Fruit fly (Drosophila melanogaster) whole organism, embryonic: ENCODE results near the gene CG16865.

Experiments used
- Antp ChIP-seq: fragments of 200-800 bp; sonication (Bioruptor generic); optimal IDR thresholded peaks from 3 replicates; lab custom pipeline; 2016; ENCODE audit warnings: missing biosample characterization, missing genetic modification characterization
- CG1024 ChIP-seq: fragments of 200-800 bp; sonication (Bioruptor generic); IDR thresholded peaks from 2 replicates; pipeline ENCODE4 v1.3.6; 2022; ENCODE audit warnings: missing biosample characterization, missing genetic modification characterization
- CG10565 ChIP-seq: fragments of 200-800 bp; sonication (Bioruptor generic); optimal IDR thresholded peaks from 3 replicates; lab custom pipeline; 2016; ENCODE audit warnings: missing biosample characterization, mild to moderate bottlenecking, missing genetic modification characterization
- CG12391 ChIP-seq: fragments of 200-800 bp; sonication (Bioruptor generic); optimal IDR thresholded peaks from 3 replicates; lab custom pipeline; 2018; ENCODE audit warnings: missing biosample characterization, mild to moderate bottlenecking, missing genetic modification characterization, moderate library complexity
- CG13296 ChIP-seq: fragments of 200-800 bp; sonication (Bioruptor generic); optimal IDR thresholded peaks from 3 replicates; lab custom pipeline; 2018; ENCODE audit warnings: missing biosample characterization, mild to moderate bottlenecking, missing genetic modification characterization
- CG15011 ChIP-seq: fragments of 200-800 bp; sonication (Bioruptor generic); optimal IDR thresholded peaks from 3 replicates; lab custom pipeline; 2018; ENCODE audit warnings: missing biosample characterization, mild to moderate bottlenecking, missing genetic modification characterization
- CG1529 ChIP-seq: fragments of 200-800 bp; sonication (Bioruptor generic); optimal IDR thresholded peaks from 3 replicates; lab custom pipeline; 2018; ENCODE audit warnings: missing biosample characterization, missing genetic modification characterization
- CG1602 ChIP-seq: fragments of 200-800 bp; sonication (Bioruptor generic); optimal IDR thresholded peaks from 3 replicates; lab custom pipeline; 2016; ENCODE audit warnings: missing biosample characterization, missing genetic modification characterization
- CG17359 ChIP-seq: fragments of 200-800 bp; sonication (Bioruptor generic); optimal IDR thresholded peaks from 3 replicates; lab custom pipeline; 2018; ENCODE audit warnings: missing biosample characterization, mild to moderate bottlenecking, missing genetic modification characterization, moderate library complexity
- CG17829 ChIP-seq: fragments of 200-800 bp; optimal IDR thresholded peaks from 2 replicates; lab custom pipeline; 2019; ENCODE audit warnings: missing biosample characterization, mild to moderate bottlenecking, missing genetic modification characterization, moderate library complexity
- CG18764 ChIP-seq: fragments of 200-800 bp; sonication (Bioruptor generic); optimal IDR thresholded peaks from 3 replicates; lab custom pipeline; 2016; ENCODE audit warnings: missing biosample characterization, missing genetic modification characterization
- CG30020 ChIP-seq: fragments of 200-800 bp; optimal IDR thresholded peaks from 2 replicates; lab custom pipeline; 2019; ENCODE audit warnings: missing biosample characterization, mild to moderate bottlenecking, missing genetic modification characterization, moderate library complexity
- CG32532 ChIP-seq: fragments of 200-800 bp; sonication (Bioruptor generic); IDR thresholded peaks from 2 replicates; pipeline ENCODE4 v1.3.6; 2022; ENCODE audit warnings: missing biosample characterization, missing genetic modification characterization
- CG4424 ChIP-seq: fragments of 200-800 bp; sonication (Bioruptor generic); optimal IDR thresholded peaks from 3 replicates; lab custom pipeline; 2016; ENCODE audit warnings: missing biosample characterization, missing genetic modification characterization
- CG4707 ChIP-seq: fragments of 200-800 bp; sonication (Bioruptor generic); optimal IDR thresholded peaks from 2 replicates; lab custom pipeline; 2018; ENCODE audit warnings: missing biosample characterization, mild to moderate bottlenecking, missing genetic modification characterization, moderate library complexity
- CG8765 ChIP-seq: fragments of 200-800 bp; sonication (Bioruptor generic); IDR thresholded peaks from 2 replicates; pipeline ENCODE4 v1.3.6; 2022; ENCODE audit warnings: missing biosample characterization, missing genetic modification characterization
- CHES-1-like ChIP-seq: fragments of 200-800 bp; sonication (Bioruptor generic); optimal IDR thresholded peaks from 2 replicates; lab custom pipeline; 2016; ENCODE audit warnings: missing biosample characterization, missing genetic modification characterization
- CoRest ChIP-seq: fragments of 200-800 bp; sonication (Bioruptor generic); optimal IDR thresholded peaks from 3 replicates; lab custom pipeline; 2018; ENCODE audit warnings: missing biosample characterization, mild to moderate bottlenecking, missing genetic modification characterization, moderate library complexity
- Dek ChIP-seq: fragments of 200-800 bp; sonication (Bioruptor generic); optimal IDR thresholded peaks from 3 replicates; lab custom pipeline; 2019; ENCODE audit warnings: missing biosample characterization, mild to moderate bottlenecking, missing genetic modification characterization, moderate library complexity
- Dip2 ChIP-seq: fragments of 200-800 bp; sonication (Bioruptor generic); IDR thresholded peaks from 2 replicates; pipeline ENCODE4 v1.3.6; 2022; ENCODE audit warnings: missing biosample characterization, missing genetic modification characterization
- E2f1 ChIP-seq: fragments of 200-800 bp; sonication (Bioruptor generic); IDR thresholded peaks from 2 replicates; pipeline ENCODE4 v1.3.6; 2022; ENCODE audit warnings: missing biosample characterization, missing genetic modification characterization
- ERR ChIP-seq: fragments of 200-800 bp; sonication (Bioruptor generic); optimal IDR thresholded peaks from 2 replicates; lab custom pipeline; 2016; ENCODE audit warnings: missing biosample characterization, missing genetic modification characterization
- Eip74EF ChIP-seq, 2 experiments: fragments of 200-800 bp in 1 of 2; fragments of >200 bp in 1 of 2; sonication (Bioruptor generic) in 1 of 2; optimal IDR thresholded peaks; 2 replicates each; lab custom pipeline; 2017 to 2019; ENCODE audit warnings: missing biosample characterization in 2 of 2, missing genetic modification characterization in 2 of 2, mild to moderate bottlenecking in 1 of 2, moderate library complexity in 1 of 2
- GATAe ChIP-seq: fragments of 200-800 bp; sonication (Bioruptor generic); conservative IDR thresholded peaks from 2 replicates; pipeline ENCODE4 v1.3.6; 2022; ENCODE audit warnings: missing biosample characterization, missing genetic modification characterization
- HLH4C ChIP-seq: fragments of 200-800 bp; sonication (Bioruptor generic); IDR thresholded peaks from 3 replicates; pipeline ENCODE4 v1.3.6; 2022; ENCODE audit warnings: missing biosample characterization, missing genetic modification characterization; ENCODE audit not compliant: partially characterized antibody
- HLH54F ChIP-seq: fragments of 200-800 bp; sonication (Bioruptor generic); optimal IDR thresholded peaks from 3 replicates; lab custom pipeline; 2016; ENCODE audit warnings: missing biosample characterization, missing genetic modification characterization
- HLHmδ ChIP-seq: fragments of 200-800 bp; sonication (Bioruptor generic); optimal IDR thresholded peaks from 2 replicates; lab custom pipeline; 2018; ENCODE audit warnings: missing biosample characterization, mild to moderate bottlenecking, missing genetic modification characterization, moderate library complexity
- Hr39 ChIP-seq: fragments of >200 bp; optimal IDR thresholded peaks from 2 replicates; lab custom pipeline; 2017
- Hr51 ChIP-seq, 2 experiments: fragments of 200-800 bp; sonication (Bioruptor generic); optimal IDR thresholded peaks; 2 replicates in 1 of 2; 3 replicates in 1 of 2; lab custom pipeline; 2016 to 2018; ENCODE audit warnings: missing biosample characterization in 2 of 2, missing genetic modification characterization in 2 of 2, mild to moderate bottlenecking in 1 of 2, moderate library complexity in 1 of 2
- Jarid2 ChIP-seq: fragments of 200-800 bp; sonication (Bioruptor generic); optimal IDR thresholded peaks from 3 replicates; lab custom pipeline; 2017; ENCODE audit warnings: mild to moderate bottlenecking, missing biosample characterization, missing genetic modification reagents, missing genetic modification characterization
- Lhr ChIP-seq: fragments of 200-800 bp; sonication (Bioruptor generic); optimal IDR thresholded peaks from 3 replicates; lab custom pipeline; 2017; ENCODE audit warnings: mild to moderate bottlenecking, missing biosample characterization, missing genetic modification reagents, missing genetic modification characterization
- NK7.1 ChIP-seq: fragments of 200-800 bp; sonication (Bioruptor generic); optimal IDR thresholded peaks from 3 replicates; lab custom pipeline; 2016; ENCODE audit warnings: missing biosample characterization, missing genetic modification characterization
- Oaz ChIP-seq: fragments of 200-800 bp; sonication (Bioruptor generic); IDR thresholded peaks from 2 replicates; pipeline ENCODE4 v1.3.6; 2022; ENCODE audit warnings: missing biosample characterization, missing genetic modification characterization
- Oli ChIP-seq: fragments of 200-800 bp; sonication (Bioruptor generic); optimal IDR thresholded peaks from 2 replicates; lab custom pipeline; 2018; ENCODE audit warnings: missing biosample characterization, mild to moderate bottlenecking, missing genetic modification characterization, moderate library complexity
- Scr ChIP-seq: fragments of 200-800 bp; sonication (Bioruptor generic); IDR thresholded peaks from 2 replicates; pipeline ENCODE4 v1.3.6; 2022; ENCODE audit warnings: missing biosample characterization, missing genetic modification characterization; ENCODE audit not compliant: partially characterized antibody
- Sox100B ChIP-seq: fragments of 200-800 bp; sonication (Bioruptor generic); optimal IDR thresholded peaks from 3 replicates; lab custom pipeline; 2018; ENCODE audit warnings: missing biosample characterization, mild to moderate bottlenecking, missing genetic modification characterization
- Sry-δ ChIP-seq: fragments of 200-800 bp; sonication (Bioruptor generic); optimal IDR thresholded peaks from 2 replicates; lab custom pipeline; 2016; ENCODE audit warnings: missing biosample characterization, missing genetic modification characterization
- Ssrp ChIP-seq: fragments of 200-800 bp; sonication (Bioruptor generic); optimal IDR thresholded peaks from 2 replicates; lab custom pipeline; 2018; ENCODE audit warnings: missing biosample characterization, mild to moderate bottlenecking, missing genetic modification characterization, moderate library complexity
- ara ChIP-seq: fragments of 200-800 bp; sonication (Bioruptor generic); IDR thresholded peaks from 2 replicates; pipeline ENCODE4 v1.3.6; 2022; ENCODE audit warnings: missing biosample characterization, missing genetic modification characterization
- bsh ChIP-seq, 2 experiments: fragments of 200-800 bp; sonication (Bioruptor generic); optimal IDR thresholded peaks; 2 replicates each; lab custom pipeline; 2017 to 2018; ENCODE audit warnings: mild to moderate bottlenecking in 2 of 2, missing biosample characterization in 2 of 2, missing genetic modification characterization in 2 of 2, moderate library complexity in 1 of 2
- chinmo ChIP-seq: fragments of 200-800 bp; sonication (Bioruptor generic); IDR thresholded peaks from 4 replicates; pipeline ENCODE4 v1.3.6; 2022; ENCODE audit warnings: missing biosample characterization, missing genetic modification characterization; ENCODE audit not compliant: partially characterized antibody
- chm ChIP-seq: fragments of 200-800 bp; sonication (Bioruptor generic); IDR thresholded peaks from 2 replicates; pipeline ENCODE4 v1.3.6; 2022; ENCODE audit warnings: missing biosample characterization, missing genetic modification characterization
- dpn ChIP-seq, 2 experiments: fragments of 200-800 bp; sonication (Bioruptor generic); optimal IDR thresholded peaks; 3 replicates each; lab custom pipeline; 2016; ENCODE audit warnings: missing biosample characterization in 2 of 2, missing genetic modification characterization in 2 of 2
- dysf ChIP-seq: fragments of 200-800 bp; sonication (Bioruptor generic); IDR thresholded peaks from 3 replicates; pipeline ENCODE4 v1.3.6; 2022; ENCODE audit warnings: missing biosample characterization, missing genetic modification characterization
- eve ChIP-seq, 2 experiments: fragments of >200 bp; optimal IDR thresholded peaks; 2 replicates each; lab custom pipeline; 2017; ENCODE audit warnings: missing biosample characterization in 2 of 2, missing genetic modification characterization in 2 of 2
- hb ChIP-seq: fragments of 200-800 bp; sonication (Bioruptor generic); IDR thresholded peaks from 3 replicates; pipeline ENCODE4 v1.3.6; 2022; ENCODE audit warnings: missing biosample characterization, missing genetic modification characterization; ENCODE audit not compliant: partially characterized antibody
- pan ChIP-seq, 4 experiments: fragments of >200 bp in 3 of 4; fragments of 200-800 bp in 1 of 4; sonication (Bioruptor generic) in 1 of 4; optimal IDR thresholded peaks in 3 of 4; IDR thresholded peaks in 1 of 4; 2 replicates each; pipeline versions ENCODE4 v1.3.6 to Lab custom; 2017 to 2022; ENCODE audit warnings: missing biosample characterization in 2 of 4, missing genetic modification characterization in 2 of 4, mixed read lengths in 1 of 4
- repo ChIP-seq: fragments of 200-800 bp; sonication (Bioruptor generic); optimal IDR thresholded peaks from 2 replicates; lab custom pipeline; 2016; ENCODE audit warnings: missing biosample characterization, missing genetic modification characterization
- tup ChIP-seq: fragments of 200-800 bp; sonication (Bioruptor generic); optimal IDR thresholded peaks from 2 replicates; lab custom pipeline; 2016; ENCODE audit warnings: missing biosample characterization, mild to moderate bottlenecking, missing genetic modification characterization, moderate library complexity

Gene CG16865

DNA sequence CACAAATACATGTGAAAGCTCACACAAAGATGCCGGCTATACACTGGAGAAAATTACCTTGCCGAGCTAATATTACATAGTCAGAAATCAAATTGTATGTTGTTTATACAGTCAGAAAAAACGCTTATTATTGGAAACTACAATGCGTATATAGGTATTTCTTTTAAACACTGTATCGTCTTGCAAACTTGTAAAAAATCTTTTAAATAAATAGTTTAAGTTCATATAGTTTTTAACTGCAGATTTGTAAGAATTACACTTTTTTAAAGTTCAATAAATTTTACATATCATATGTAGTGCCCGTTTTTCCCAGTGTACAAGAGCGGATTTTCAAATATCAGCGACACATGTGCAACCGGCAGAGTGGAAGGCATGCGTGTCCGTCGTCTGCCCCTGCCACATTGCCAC, 28.4 kb downstream of the CG16865 start (continued):
- TF ChIP-seq CG1602 (GFP tag; lab: Kevin White, UChicago) = peak; percentile 82
- TF ChIP-seq HLH4C (GFP tag; lab: Robert Waterston, UW) = no peak
- TF ChIP-seq HLH54F = peak; percentile 58
- peak; percentile 81 to 83 for TF ChIP-seq dpn (GFP tag; optimal IDR thresholded peaks at IDR 0.05; lab: Kevin White, UChicago)
- TF ChIP-seq chm (GFP tag; lab: Robert Waterston, UW) = peak; percentile 55; the same call in 1 of the 2 replicates
- peak; percentile 85 for TF ChIP-seq Sox100B (GFP tag; lab: Kevin White, UChicago)
- TF ChIP-seq CG1024 (GFP tag; lab: Robert Waterston, UW) = peak; percentile 66; the same call in 1 of the 2 replicates
- no peak for TF ChIP-seq HLHmδ (GFP tag; lab: Kevin White, UChicago)
- peak; percentile 95 for TF ChIP-seq Ssrp (tag; lab: Kevin White, UChicago)
- peak; percentile 30 for TF ChIP-seq CHES-1-like
- peak; percentile 81 for TF ChIP-seq CG17359 (tag; lab: Kevin White, UChicago)
- peak; percentile 65; the same call in 1 of the 2 replicates for TF ChIP-seq Oaz (GFP tag; lab: Robert Waterston, UW)
- TF ChIP-seq CG32532 (GFP tag; lab: Robert Waterston, UW) = peak; percentile 66; the same call in 1 of the 2 replicates
- peak; percentile 62 for TF ChIP-seq NK7.1 (GFP tag; lab: Kevin White, UChicago)
- peak; percentile 94 for TF ChIP-seq CoRest (tag; lab: Kevin White, UChicago)
- peak; percentile 84 for TF ChIP-seq dysf
- TF ChIP-seq pan (optimal IDR thresholded peaks at IDR 0.05; lab: Kevin White, UChicago) = no peak
- peak in 1 of 2 experiments; percentile 77 for TF ChIP-seq pan (GFP tag; optimal IDR thresholded peaks at IDR 0.05 in 1 of 2, IDR thresholded peaks at IDR 0.05 in 1 of 2)
- TF ChIP-seq CG15011 = peak; percentile 52
- no peak for TF ChIP-seq CG4707
- peak; percentile 36 for TF ChIP-seq tup (GFP tag; lab: Kevin White, UChicago)
- TF ChIP-seq CG1529 = peak; percentile 67
- TF ChIP-seq CG17829 (tag; lab: Kevin White, UChicago) = peak; percentile 84
- peak; percentile 45 for TF ChIP-seq CG10565 (GFP tag; lab: Kevin White, UChicago)
- peak in 1 of 2 experiments; percentile 93 for TF ChIP-seq Eip74EF (GFP tag; optimal IDR thresholded peaks at IDR 0.05; lab: Kevin White, UChicago)
- 0 out of 2 replicates have a peak, but pooled peaks have one; percentile 24 for TF ChIP-seq Dip2
- TF ChIP-seq ara (GFP tag; lab: Robert Waterston, UW) = no peak; the same call in 1 of the 2 replicates
- no peak for TF ChIP-seq Scr (GFP tag; lab: Robert Waterston, UW)
- TF ChIP-seq CG8765 = no peak
- TF ChIP-seq CG30020 (tag; lab: Kevin White, UChicago) = peak; percentile 59
- peak; percentile 1 for TF ChIP-seq Jarid2 (GFP tag; lab: Kevin White, UChicago)
- peak; percentile 74 for TF ChIP-seq Dek (tag; lab: Kevin White, UChicago)
- no peak for TF ChIP-seq hb (GFP tag; lab: Robert Waterston, UW)
- TF ChIP-seq Hr51 (GFP tag; optimal IDR thresholded peaks at IDR 0.05; lab: Kevin White, UChicago) = peak; percentile 23 to 88
- TF ChIP-seq CG13296 (GFP tag; lab: Kevin White, UChicago) = peak; percentile 23
- TF ChIP-seq eve (GFP tag; optimal IDR thresholded peaks at IDR 0.05; lab: Kevin White, UChicago) = peak in 1 of 2 experiments; percentile 93
- TF ChIP-seq E2f1 (GFP tag; lab: Robert Waterston, UW) = peak; percentile 68
- peak; percentile 79 to 93 for TF ChIP-seq bsh (GFP tag; optimal IDR thresholded peaks at IDR 0.05; lab: Kevin White, UChicago)
- TF ChIP-seq repo = peak; percentile 47
- peak; percentile 63 for TF ChIP-seq Lhr (GFP tag; lab: Kevin White, UChicago)
- peak; percentile 81 for TF ChIP-seq CG4424 (GFP tag; lab: Kevin White, UChicago)
- peak; percentile 65 for TF ChIP-seq Antp
- 0 out of 4 replicates have a peak, but pooled peaks have one; percentile 14 for TF ChIP-seq chinmo (GFP tag; lab: Robert Waterston, UW)
- peak; percentile 88 for TF ChIP-seq Oli
- peak; percentile 62 for TF ChIP-seq ERR (GFP tag; lab: Kevin White, UChicago)
- TF ChIP-seq Hr39 (lab: Kevin White, UChicago) = no peak
- TF ChIP-seq CG12391 (tag; lab: Kevin White, UChicago) = peak; percentile 84
- TF ChIP-seq GATAe (GFP tag; lab: Robert Waterston, UW) = no peak
- TF ChIP-seq Sry-δ (GFP tag; lab: Kevin White, UChicago) = peak; percentile 47
- TF ChIP-seq CG18764 = peak; percentile 36
